Fruit fly (Drosophila melanogaster): ENCODE data around the gene Cht7.

The Cht7 gene

DNA sequence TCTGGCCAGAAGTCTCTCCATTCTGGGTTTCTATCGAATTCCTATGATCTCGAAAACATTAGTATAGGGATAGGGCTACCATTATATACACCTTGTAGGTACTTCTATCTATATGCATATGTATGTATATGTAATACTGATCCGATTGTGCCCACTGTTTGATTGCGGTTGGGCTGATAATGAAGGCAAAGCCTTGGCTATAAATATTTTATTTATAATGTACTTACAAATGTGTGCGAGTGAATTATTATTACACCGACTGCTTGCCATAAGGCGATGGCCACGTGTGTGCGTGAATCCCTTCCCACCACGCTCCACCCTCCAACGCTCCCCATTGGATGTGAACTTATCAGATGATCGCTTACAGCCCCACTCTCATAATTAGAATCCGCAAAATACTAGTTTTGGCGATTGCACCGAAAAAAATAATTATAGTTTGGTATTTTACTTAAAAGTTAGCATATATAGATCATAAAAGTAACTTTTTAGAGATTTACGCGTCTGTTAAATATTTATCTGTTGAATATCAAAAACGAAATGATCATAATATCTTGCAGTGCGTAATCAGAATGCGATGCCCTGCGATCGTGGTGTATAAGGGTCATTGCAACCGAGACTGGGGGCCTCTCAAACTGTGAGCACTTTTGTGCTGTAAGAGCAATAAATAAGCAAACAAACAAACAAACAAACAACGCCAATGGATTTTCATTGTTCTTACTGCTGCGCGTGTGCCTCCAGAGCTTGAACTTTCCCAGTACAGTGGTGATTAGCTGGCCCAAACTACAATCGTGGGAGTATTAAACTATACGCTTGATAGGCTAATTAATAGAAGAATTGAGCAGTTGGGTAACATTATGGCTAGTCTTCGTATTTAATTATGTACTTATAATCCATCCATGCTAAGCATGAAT lies 26.4 kb downstream of the Cht7 start (continued):
- TF ChIP-seq CG14441 (GFP tag; IDR thresholded peaks at IDR 0.05) (peak; percentile 57), CG32532 (GFP tag; IDR thresholded peaks at IDR 0.05) (peak; percentile 56; the same call in 1 of the 2 replicates), ci (GFP tag; IDR thresholded peaks at IDR 0.05) (0 out of 3 replicates have a peak, but pooled peaks have one; percentile 6), bab2 (GFP tag; optimal IDR thresholded peaks at IDR 0.05) (peak; percentile 41), CG18619 (GFP tag; optimal IDR thresholded peaks at IDR 0.05) (no peak), ssp (GFP tag; IDR thresholded peaks at IDR 0.05) (no peak), CG12299 (tag; optimal IDR thresholded peaks at IDR 0.05) (no peak), sens (GFP tag) (peak; percentile 90), CG15479 (GFP tag; optimal IDR thresholded peaks at IDR 0.05) (no peak), CG15073 (GFP tag; optimal IDR thresholded peaks at IDR 0.05) (no peak), MBD-R2 (GFP tag; IDR thresholded peaks at IDR 0.05) (no peak; the same call in 1 of the 2 replicates), run (tag; optimal IDR thresholded peaks at IDR 0.05) (peak; percentile 86), Atf3 (GFP tag; optimal IDR thresholded peaks at IDR 0.05) (peak; percentile 21), CG18262 (tag; optimal IDR thresholded peaks at IDR 0.05) (no peak), croc (GFP tag; conservative IDR thresholded peaks at IDR 0.05) (no peak; the same call in 2 of the 3 replicates), Taf1 (GFP tag; IDR thresholded peaks at IDR 0.05) (no peak), Optix (GFP tag; IDR thresholded peaks at IDR 0.05) (peak; percentile 37; the same call in 2 of the 3 replicates), nau (GFP tag; optimal IDR thresholded peaks at IDR 0.05) (no peak), CG1832 (GFP tag; optimal IDR thresholded peaks at IDR 0.05) (no peak), fd102C (GFP tag; optimal IDR thresholded peaks at IDR 0.05) (no peak), da (GFP tag; optimal IDR thresholded peaks at IDR 0.05) (no peak), CG12769 (tag; optimal IDR thresholded peaks at IDR 0.05) (no peak), wor (GFP tag; IDR thresholded peaks at IDR 0.05) (peak; percentile 23; the same call in 1 of the 2 replicates), vfl (GFP tag; optimal IDR thresholded peaks at IDR 0.05) (no peak), Doc2 (GFP tag; IDR thresholded peaks at IDR 0.05) (no peak), CG6272 (GFP tag; IDR thresholded peaks at IDR 0.05) (peak; percentile 36; the same call in 1 of the 2 replicates), CG17568 (GFP tag; optimal IDR thresholded peaks at IDR 0.05) (no peak), CG1647 (GFP tag; optimal IDR thresholded peaks at IDR 0.05) (no peak), CG2202 (tag; optimal IDR thresholded peaks at IDR 0.05) (no peak), CG9215 (GFP tag; IDR thresholded peaks at IDR 0.05) (no peak), CG10543 (GFP tag; optimal IDR thresholded peaks at IDR 0.05) (peak; percentile 80), bigmax (GFP tag; optimal IDR thresholded peaks at IDR 0.05) (no peak), hth (optimal IDR thresholded peaks at IDR 0.05) (no peak), Gug (GFP tag; IDR thresholded peaks at IDR 0.05) (peak; percentile 27; the same call in 2 of the 4 replicates), Abd-B (GFP tag; optimal IDR thresholded peaks at IDR 0.05) (no peak), inv (GFP tag; IDR thresholded peaks at IDR 0.05; ENCODE audit: partially characterized antibody) (no peak), gt (GFP tag; IDR thresholded peaks at IDR 0.05) (no peak), prd (optimal IDR thresholded peaks at IDR 0.05) (no peak), prd (GFP tag; IDR thresholded peaks at IDR 0.05) (peak; percentile 46; the same call in 2 of the 3 replicates), CG9609 (GFP tag; optimal IDR thresholded peaks at IDR 0.05) (no peak), slou (GFP tag; optimal IDR thresholded peaks at IDR 0.05) (no peak), unpg (GFP tag; optimal IDR thresholded peaks at IDR 0.05) (peak; percentile 29), nmo (GFP tag; optimal IDR thresholded peaks at IDR 0.05) (no peak), CG11696 (GFP tag; IDR thresholded peaks at IDR 0.05) (peak; percentile 48), NC2β (GFP tag; optimal IDR thresholded peaks at IDR 0.05) (no peak), sens-2 (GFP tag; IDR thresholded peaks at IDR 0.05) (no peak; the same call in 1 of the 2 replicates), Dll (GFP tag; IDR thresholded peaks at IDR 0.05; ENCODE audit: partially characterized antibody) (no peak), Hr78 (GFP tag; optimal IDR thresholded peaks at IDR 0.05) (peak in 1 of 2 experiments; percentile 89), Nf-YC (tag; optimal IDR thresholded peaks at IDR 0.05) (peak; percentile 62)

All from whole organism, embryonic.